Fruit fly (Drosophila melanogaster) whole organism, embryonic: ENCODE measurements around the gene UQCR-C1.

ENCODE experiments used
- Aef1 ChIP-seq: fragments of 200-800 bp; sonication (Bioruptor generic); IDR thresholded peaks from 3 replicates; pipeline ENCODE4 v1.3.6; 2022; ENCODE audit warnings: missing biosample characterization, missing genetic modification characterization
- CG10565 ChIP-seq: fragments of 200-800 bp; sonication (Bioruptor generic); optimal IDR thresholded peaks from 3 replicates; lab custom pipeline; 2016; ENCODE audit warnings: missing biosample characterization, mild to moderate bottlenecking, missing genetic modification characterization
- CG11695 ChIP-seq: fragments of 200-800 bp; sonication (Bioruptor generic); IDR thresholded peaks from 3 replicates; pipeline ENCODE4 v1.3.6; 2022; ENCODE audit warnings: missing biosample characterization, missing genetic modification characterization
- CG12299 ChIP-seq: fragments of 200-800 bp; sonication (Bioruptor generic); optimal IDR thresholded peaks from 2 replicates; lab custom pipeline; 2018; ENCODE audit warnings: missing biosample characterization, mild to moderate bottlenecking, missing genetic modification characterization
- CG12942 ChIP-seq: fragments of 200-800 bp; sonication (Bioruptor generic); optimal IDR thresholded peaks from 3 replicates; lab custom pipeline; 2016; ENCODE audit warnings: missing biosample characterization, missing genetic modification characterization
- CG14710 ChIP-seq: fragments of 200-800 bp; sonication (Bioruptor generic); optimal IDR thresholded peaks from 3 replicates; lab custom pipeline; 2019; ENCODE audit warnings: missing biosample characterization, mild to moderate bottlenecking, missing genetic modification characterization, moderate library complexity
- CG18476 ChIP-seq: fragments of 200-800 bp; sonication (Bioruptor generic); optimal IDR thresholded peaks from 2 replicates; lab custom pipeline; 2016; ENCODE audit warnings: missing biosample characterization, mild to moderate bottlenecking, missing genetic modification characterization
- CG2129 ChIP-seq: fragments of 200-800 bp; sonication (Bioruptor generic); IDR thresholded peaks from 2 replicates; pipeline ENCODE4 v1.3.6; 2022; ENCODE audit warnings: missing biosample characterization, missing genetic modification characterization; ENCODE audit not compliant: partially characterized antibody
- CG3281 ChIP-seq: fragments of 200-800 bp; sonication (Bioruptor generic); optimal IDR thresholded peaks from 3 replicates; lab custom pipeline; 2017; ENCODE audit warnings: missing biosample characterization, mild to moderate bottlenecking, missing genetic modification characterization
- CG4328 ChIP-seq: fragments of 200-800 bp; sonication (Bioruptor generic); optimal IDR thresholded peaks from 3 replicates; lab custom pipeline; 2017; ENCODE audit warnings: missing biosample characterization, missing genetic modification reagents, missing genetic modification characterization
- CG4820 ChIP-seq: fragments of 200-800 bp; sonication (Bioruptor generic); optimal IDR thresholded peaks from 3 replicates; lab custom pipeline; 2016; ENCODE audit warnings: missing biosample characterization, missing genetic modification characterization
- CG6689 ChIP-seq: fragments of 200-800 bp; sonication (Bioruptor generic); IDR thresholded peaks from 2 replicates; pipeline ENCODE4 v1.3.6; 2022; ENCODE audit warnings: missing biosample characterization, missing genetic modification characterization
- CG6765 ChIP-seq: fragments of 200-800 bp; sonication (Bioruptor generic); optimal IDR thresholded peaks from 3 replicates; lab custom pipeline; 2017; ENCODE audit warnings: missing biosample characterization, mild to moderate bottlenecking, missing genetic modification characterization
- CG6791 ChIP-seq: fragments of 200-800 bp; sonication (Bioruptor generic); IDR thresholded peaks from 3 replicates; pipeline ENCODE4 v1.3.6; 2022; ENCODE audit warnings: missing biosample characterization, missing genetic modification characterization; ENCODE audit not compliant: partially characterized antibody
- CG7357 ChIP-seq: fragments of 200-800 bp; sonication (Bioruptor generic); IDR thresholded peaks from 3 replicates; pipeline ENCODE4 v1.3.6; 2022; ENCODE audit warnings: missing biosample characterization, missing genetic modification characterization
- CG7786 ChIP-seq: fragments of 200-800 bp; sonication (Bioruptor generic); optimal IDR thresholded peaks from 2 replicates; lab custom pipeline; 2016; ENCODE audit warnings: missing biosample characterization, missing genetic modification characterization
- CG9876 ChIP-seq: fragments of 200-800 bp; sonication (Bioruptor generic); optimal IDR thresholded peaks from 2 replicates; lab custom pipeline; 2016; ENCODE audit warnings: missing biosample characterization, missing genetic modification characterization
- Dbx ChIP-seq: fragments of 200-800 bp; sonication (Bioruptor generic); IDR thresholded peaks from 3 replicates; pipeline ENCODE4 v1.3.6; 2022; ENCODE audit warnings: missing biosample characterization, missing genetic modification characterization
- Dp ChIP-seq: fragments of 200-800 bp; sonication (Bioruptor generic); optimal IDR thresholded peaks from 2 replicates; lab custom pipeline; 2018; ENCODE audit warnings: missing biosample characterization, mild to moderate bottlenecking, missing genetic modification characterization, moderate library complexity
- Dref ChIP-seq: fragments of 200-800 bp; sonication (Bioruptor generic); IDR thresholded peaks from 2 replicates; pipeline ENCODE4 v1.3.6; 2022; ENCODE audit warnings: missing biosample characterization, missing genetic modification characterization
- ERR ChIP-seq: fragments of 200-800 bp; sonication (Bioruptor generic); optimal IDR thresholded peaks from 2 replicates; lab custom pipeline; 2016; ENCODE audit warnings: missing biosample characterization, missing genetic modification characterization
- Fer1 ChIP-seq: fragments of 200-800 bp; sonication (Bioruptor generic); optimal IDR thresholded peaks from 2 replicates; lab custom pipeline; 2017; ENCODE audit warnings: missing biosample characterization, mild to moderate bottlenecking, missing genetic modification characterization
- Fer2 ChIP-seq: fragments of 200-800 bp; sonication (Bioruptor generic); optimal IDR thresholded peaks from 2 replicates; lab custom pipeline; 2018; ENCODE audit warnings: missing biosample characterization, mild to moderate bottlenecking, missing genetic modification characterization, moderate library complexity
- Hr39 ChIP-seq: fragments of >200 bp; optimal IDR thresholded peaks from 2 replicates; lab custom pipeline; 2017
- Mes4 ChIP-seq: fragments of 200-800 bp; sonication (Bioruptor generic); optimal IDR thresholded peaks from 2 replicates; lab custom pipeline; 2016; ENCODE audit warnings: missing biosample characterization, missing genetic modification characterization
- Nf-YB ChIP-seq: fragments of 200-800 bp; sonication (Bioruptor generic); optimal IDR thresholded peaks from 3 replicates; lab custom pipeline; 2019; ENCODE audit warnings: missing biosample characterization, mild to moderate bottlenecking, missing genetic modification characterization, moderate library complexity
- Ptx1 ChIP-seq: fragments of 200-800 bp; sonication (Bioruptor generic); IDR thresholded peaks from 2 replicates; pipeline ENCODE4 v1.3.6; 2022; ENCODE audit warnings: missing biosample characterization, missing genetic modification characterization
- ac ChIP-seq: fragments of 200-800 bp; sonication (Bioruptor generic); optimal IDR thresholded peaks from 3 replicates; lab custom pipeline; 2017; ENCODE audit warnings: missing biosample characterization, mild to moderate bottlenecking, missing genetic modification characterization
- ash1 ChIP-seq: fragments of 200-800 bp; sonication (Bioruptor generic); optimal IDR thresholded peaks from 2 replicates; lab custom pipeline; 2018; ENCODE audit warnings: missing biosample characterization, mild to moderate bottlenecking, missing genetic modification characterization
- ato ChIP-seq: fragments of 200-800 bp; sonication (Bioruptor generic); IDR thresholded peaks from 2 replicates; pipeline ENCODE4 v1.3.6; 2022; ENCODE audit warnings: missing biosample characterization, missing genetic modification characterization; ENCODE audit not compliant: partially characterized antibody
- bigmax ChIP-seq: fragments of 200-800 bp; sonication (Bioruptor generic); optimal IDR thresholded peaks from 2 replicates; lab custom pipeline; 2018; ENCODE audit warnings: missing biosample characterization, mild to moderate bottlenecking, missing genetic modification characterization
- bowl ChIP-seq: fragments of 200-800 bp; sonication (Bioruptor generic); IDR thresholded peaks from 2 replicates; pipeline ENCODE4 v1.3.6; 2022; ENCODE audit warnings: missing biosample characterization, missing genetic modification characterization
- cato ChIP-seq: fragments of 200-800 bp; sonication (Bioruptor generic); optimal IDR thresholded peaks from 2 replicates; lab custom pipeline; 2016; ENCODE audit warnings: missing biosample characterization, missing genetic modification characterization, borderline replicate concordance
- cwo ChIP-seq: fragments of 200-800 bp; sonication (Bioruptor generic); optimal IDR thresholded peaks from 3 replicates; lab custom pipeline; 2017; ENCODE audit warnings: missing biosample characterization, missing genetic modification characterization, mild to moderate bottlenecking, moderate library complexity, missing genetic modification reagents
- ems ChIP-seq: fragments of 200-800 bp; sonication (Bioruptor generic); optimal IDR thresholded peaks from 3 replicates; lab custom pipeline; 2016; ENCODE audit warnings: missing biosample characterization, missing genetic modification characterization
- esg ChIP-seq: fragments of 200-800 bp; sonication (Bioruptor generic); conservative IDR thresholded peaks from 2 replicates; pipeline ENCODE4 v1.3.6; 2022; ENCODE audit warnings: missing biosample characterization, missing genetic modification characterization
- eve ChIP-seq, 2 experiments: fragments of >200 bp; optimal IDR thresholded peaks; 2 replicates each; lab custom pipeline; 2017; ENCODE audit warnings: missing biosample characterization in 2 of 2, missing genetic modification characterization in 2 of 2
- fd102C ChIP-seq: fragments of 200-800 bp; sonication (Bioruptor generic); optimal IDR thresholded peaks from 2 replicates; lab custom pipeline; 2018; ENCODE audit warnings: missing biosample characterization, mild to moderate bottlenecking, missing genetic modification characterization, moderate library complexity
- kay ChIP-seq: fragments of 200-800 bp; sonication (Bioruptor generic); optimal IDR thresholded peaks from 2 replicates; lab custom pipeline; 2016; ENCODE audit warnings: missing biosample characterization, missing genetic modification characterization
- lbe ChIP-seq: fragments of 200-800 bp; sonication (Bioruptor generic); optimal IDR thresholded peaks from 2 replicates; lab custom pipeline; 2016; ENCODE audit warnings: missing biosample characterization, mild to moderate bottlenecking, missing genetic modification characterization
- lmd ChIP-seq: fragments of 200-800 bp; sonication (Bioruptor generic); IDR thresholded peaks from 2 replicates; pipeline ENCODE4 v1.3.6; 2022; ENCODE audit warnings: missing biosample characterization, missing genetic modification characterization
- oc ChIP-seq: fragments of 200-800 bp; sonication (Bioruptor generic); optimal IDR thresholded peaks from 2 replicates; lab custom pipeline; 2018; ENCODE audit warnings: missing biosample characterization, mild to moderate bottlenecking, missing genetic modification characterization, moderate library complexity
- onecut ChIP-seq: fragments of 200-800 bp; sonication (Bioruptor generic); IDR thresholded peaks from 2 replicates; pipeline ENCODE4 v1.3.6; 2022; ENCODE audit warnings: missing biosample characterization, missing genetic modification characterization
- sd ChIP-seq: fragments of 200-800 bp; sonication (Bioruptor generic); optimal IDR thresholded peaks from 3 replicates; lab custom pipeline; 2018; ENCODE audit warnings: missing biosample characterization, mild to moderate bottlenecking, missing genetic modification characterization, moderate library complexity
- sens-2 ChIP-seq: fragments of 200-800 bp; sonication (Bioruptor generic); IDR thresholded peaks from 2 replicates; pipeline ENCODE4 v1.3.6; 2022; ENCODE audit warnings: missing biosample characterization, missing genetic modification characterization
- sim ChIP-seq: fragments of 200-800 bp; sonication (Bioruptor generic); IDR thresholded peaks from 2 replicates; pipeline ENCODE4 v1.3.6; 2022; ENCODE audit warnings: missing biosample characterization, missing genetic modification characterization
- tgo ChIP-seq: fragments of 200-800 bp; sonication (Bioruptor generic); IDR thresholded peaks from 3 replicates; pipeline ENCODE4 v1.3.6; 2022; ENCODE audit warnings: missing biosample characterization, missing genetic modification characterization
- unc-4 ChIP-seq: fragments of 200-800 bp; sonication (Bioruptor generic); IDR thresholded peaks from 2 replicates; pipeline ENCODE4 v1.3.6; 2022; ENCODE audit warnings: missing biosample characterization, missing genetic modification characterization; ENCODE audit not compliant: partially characterized antibody
- unpg ChIP-seq: fragments of 200-800 bp; sonication (Bioruptor generic); optimal IDR thresholded peaks from 3 replicates; lab custom pipeline; 2018; ENCODE audit warnings: missing biosample characterization, mild to moderate bottlenecking, missing genetic modification characterization, moderate library complexity
- vfl ChIP-seq: fragments of 200-800 bp; sonication (Bioruptor generic); optimal IDR thresholded peaks from 2 replicates; lab custom pipeline; 2016; ENCODE audit warnings: missing biosample characterization, missing genetic modification characterization
- wek ChIP-seq: fragments of 200-800 bp; sonication (Bioruptor generic); optimal IDR thresholded peaks from 3 replicates; lab custom pipeline; 2018; ENCODE audit warnings: missing biosample characterization, mild to moderate bottlenecking, missing genetic modification characterization, moderate library complexity

Gene UQCR-C1

DNA sequence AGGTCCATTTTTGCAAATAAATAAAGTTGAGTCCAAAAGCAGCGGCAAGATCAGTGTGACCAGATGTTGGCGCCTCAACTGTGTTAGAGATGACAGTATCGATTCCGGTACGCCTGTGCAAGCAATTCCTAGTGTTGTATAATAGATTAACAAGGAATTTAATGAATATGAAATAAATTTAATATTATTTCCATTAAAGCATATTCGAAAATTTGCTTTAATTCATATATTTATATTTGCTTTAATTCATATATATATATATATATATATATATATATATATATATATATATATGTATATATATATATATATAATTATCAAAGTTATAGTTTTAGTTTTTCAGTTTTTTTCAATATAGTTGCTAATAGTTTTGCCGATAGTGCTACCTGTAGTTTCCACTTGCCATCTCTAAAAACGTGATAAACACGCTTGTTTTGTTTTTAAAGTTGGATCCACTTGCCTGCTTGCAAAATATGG is 8.3 kb downstream of the UQCR-C1 start, which contains the start of the genes Nup93-2 and CG3817 (continued):
- TF ChIP-seq Dbx (GFP tag; lab: Robert Waterston, UW) (peak; percentile 59; the same call in 1 of the 3 replicates), sens-2 (GFP tag; lab: Robert Waterston, UW) (no peak), unc-4 (peak; percentile 74), fd102C (GFP tag; lab: Kevin White, UChicago) (no peak), ash1 (GFP tag; lab: Kevin White, UChicago) (no peak), bigmax (no peak), cwo (GFP tag; lab: Kevin White, UChicago) (peak; percentile 31), CG3281 (GFP tag; lab: Kevin White, UChicago) (peak; percentile 34), kay (GFP tag; lab: Kevin White, UChicago) (peak; percentile 70), lmd (GFP tag; lab: Robert Waterston, UW) (peak; percentile 71), CG10565 (GFP tag; lab: Kevin White, UChicago) (no peak), Ptx1 (GFP tag; lab: Robert Waterston, UW) (peak; percentile 67), Hr39 (no peak), ems (GFP tag; lab: Kevin White, UChicago) (no peak), CG7357 (GFP tag; lab: Robert Waterston, UW) (peak; percentile 20; the same call in 1 of the 3 replicates), ac (GFP tag; lab: Kevin White, UChicago) (no peak), ato (GFP tag; lab: Robert Waterston, UW) (peak; percentile 10; the same call in 1 of the 2 replicates), ERR (GFP tag; lab: Kevin White, UChicago) (no peak), CG6791 (peak; percentile 65; the same call in 2 of the 3 replicates), Dp (peak; percentile 42), CG2129 (peak; percentile 61), CG6689 (peak; percentile 26; the same call in 1 of the 2 replicates), Dref (GFP tag; lab: Robert Waterston, UW) (peak; percentile 41), CG6765 (GFP tag; lab: Kevin White, UChicago) (peak; percentile 34), wek (GFP tag; lab: Kevin White, UChicago) (no peak), Aef1 (GFP tag; lab: Robert Waterston, UW) (peak; percentile 84), Nf-YB (GFP tag; lab: Kevin White, UChicago) (peak; percentile 30), Fer1 (GFP tag; lab: Kevin White, UChicago) (no peak), Fer2 (tag; lab: Kevin White, UChicago) (peak; percentile 62), tgo (GFP tag; lab: Robert Waterston, UW) (no peak), Mes4 (GFP tag; lab: Kevin White, UChicago) (no peak), sim (GFP tag; lab: Robert Waterston, UW) (no peak), CG11695 (GFP tag; lab: Robert Waterston, UW) (0 out of 3 replicates have a peak, but pooled peaks have one; percentile 21), CG18476 (GFP tag; lab: Kevin White, UChicago) (no peak), CG14710 (peak; percentile 30), eve (GFP tag; optimal IDR thresholded peaks at IDR 0.05; lab: Kevin White, UChicago) (no peak), CG9876 (GFP tag; lab: Kevin White, UChicago) (no peak), lbe (GFP tag; lab: Kevin White, UChicago) (no peak), oc (tag; lab: Kevin White, UChicago) (no peak), CG4328 (GFP tag; lab: Kevin White, UChicago) (peak; percentile 45), CG4820 (GFP tag; lab: Kevin White, UChicago) (peak; percentile 11), CG12942 (GFP tag; lab: Kevin White, UChicago) (peak; percentile 17), unpg (GFP tag; lab: Kevin White, UChicago) (peak; percentile 76), CG12299 (peak; percentile 47), cato (GFP tag; lab: Kevin White, UChicago) (no peak), sd (tag; lab: Kevin White, UChicago) (no peak), CG7786 (GFP tag; lab: Kevin White, UChicago) (no peak), esg (GFP tag; lab: Robert Waterston, UW) (no peak), vfl (GFP tag; lab: Kevin White, UChicago) (peak; percentile 44), bowl (no peak), onecut (GFP tag; lab: Robert Waterston, UW) (no peak)
